Worm (Caenorhabditis elegans) whole organism, late embryonic: ENCODE results near the gene sru-16.
"Not testable (repeated sequence)": the region's sequence is repeated elsewhere in the genome, so short reads cannot be mapped to it uniquely, and the experiment has no call there.

Experiments
- K02D7.2 ChIP-seq: sonication (generic microtip); optimal IDR thresholded peaks from 2 replicates; lab custom pipeline; 2017; ENCODE audit warnings: mild to moderate bottlenecking, missing genetic modification characterization, missing compliant biosample characterization
- K09A11.1 ChIP-seq: sonication (generic microtip); optimal IDR thresholded peaks from 2 replicates; lab custom pipeline; 2017; ENCODE audit warnings: antibody characterized with exemption, mild to moderate bottlenecking, missing genetic modification characterization, missing compliant biosample characterization; ENCODE audit not compliant: insufficient read depth
- Y22D7AL.16 ChIP-seq: sonication (generic microtip); optimal IDR thresholded peaks from 2 replicates; lab custom pipeline; 2016; ENCODE audit warnings: missing genetic modification characterization, missing compliant biosample characterization
- ahr-1 ChIP-seq: sonication (generic microtip); optimal IDR thresholded peaks from 2 replicates; lab custom pipeline; 2016; ENCODE audit warnings: missing genetic modification characterization, missing compliant biosample characterization
- ceh-22 ChIP-seq: sonication (generic microtip); optimal IDR thresholded peaks from 2 replicates; lab custom pipeline; 2017; ENCODE audit warnings: missing biosample characterization, missing genetic modification characterization
- ceh-31 ChIP-seq: sonication (generic microtip); optimal IDR thresholded peaks from 2 replicates; lab custom pipeline; 2016; ENCODE audit warnings: missing genetic modification characterization, missing compliant biosample characterization
- ceh-9 ChIP-seq: sonication (generic microtip); optimal IDR thresholded peaks from 2 replicates; lab custom pipeline; 2016; ENCODE audit warnings: mild to moderate bottlenecking, missing genetic modification characterization, inconsistent platforms, missing compliant biosample characterization
- che-1 ChIP-seq: sonication (generic microtip); optimal IDR thresholded peaks from 2 replicates; lab custom pipeline; 2016; ENCODE audit warnings: mild to moderate bottlenecking, missing genetic modification characterization, missing compliant biosample characterization
- dmd-4 ChIP-seq: sonication (generic microtip); optimal IDR thresholded peaks from 2 replicates; lab custom pipeline; 2016; ENCODE audit warnings: borderline replicate concordance, missing genetic modification characterization, missing compliant biosample characterization
- elt-2 ChIP-seq: sonication (generic microtip); optimal IDR thresholded peaks from 2 replicates; lab custom pipeline; 2016; ENCODE audit warnings: missing genetic modification reagents, missing genetic modification characterization, missing compliant biosample characterization
- ets-4 ChIP-seq: sonication (generic microtip); optimal IDR thresholded peaks from 2 replicates; lab custom pipeline; 2016; ENCODE audit warnings: missing genetic modification characterization, missing compliant biosample characterization
- eyg-1 ChIP-seq: sonication (generic microtip); optimal IDR thresholded peaks from 2 replicates; lab custom pipeline; 2016; ENCODE audit warnings: missing genotype, missing genetic modification characterization, missing compliant biosample characterization
- fkh-6 ChIP-seq: sonication (generic microtip); optimal IDR thresholded peaks from 2 replicates; lab custom pipeline; 2016; ENCODE audit warnings: missing genetic modification characterization, missing compliant biosample characterization
- gmeb-2 ChIP-seq: sonication (generic microtip); optimal IDR thresholded peaks from 2 replicates; lab custom pipeline; 2016; ENCODE audit warnings: missing genetic modification characterization, inconsistent platforms, missing compliant biosample characterization
- hlh-13 ChIP-seq: fragments of 200-800 bp; sonication (Bioruptor generic); optimal IDR thresholded peaks from 2 replicates; lab custom pipeline; 2018; ENCODE audit warnings: mild to moderate bottlenecking, missing genetic modification characterization, missing compliant biosample characterization
- hlh-8 ChIP-seq: sonication (generic microtip); optimal IDR thresholded peaks from 2 replicates; lab custom pipeline; 2016; ENCODE audit warnings: missing genotype, missing genetic modification characterization, missing compliant biosample characterization
- lim-6 ChIP-seq: sonication (generic microtip); optimal IDR thresholded peaks from 2 replicates; lab custom pipeline; 2016; ENCODE audit warnings: missing genetic modification characterization, missing compliant biosample characterization
- lin-11 ChIP-seq: fragments of 200-800 bp; sonication (Bioruptor generic); optimal IDR thresholded peaks from 2 replicates; lab custom pipeline; 2018; ENCODE audit warnings: mild to moderate bottlenecking, missing genetic modification characterization, missing compliant biosample characterization
- mec-3 ChIP-seq: sonication (generic microtip); optimal IDR thresholded peaks from 2 replicates; lab custom pipeline; 2016; ENCODE audit warnings: borderline replicate concordance, missing genetic modification characterization, missing compliant biosample characterization
- nfya-1 ChIP-seq: sonication (generic microtip); optimal IDR thresholded peaks from 2 replicates; lab custom pipeline; 2017; ENCODE audit warnings: missing genetic modification characterization, mild to moderate bottlenecking, missing compliant biosample characterization, antibody characterized with exemption, moderate library complexity
- nhr-11 ChIP-seq: fragments of 150-350 bp; optimal IDR thresholded peaks from 2 replicates; lab custom pipeline; 2014; ENCODE audit warnings: missing biosample characterization, missing genetic modification characterization
- odd-2 ChIP-seq: sonication (generic microtip); optimal IDR thresholded peaks from 2 replicates; lab custom pipeline; 2017; ENCODE audit warnings: antibody characterized with exemption, mild to moderate bottlenecking, missing genetic modification characterization, missing compliant biosample characterization
- pag-3 ChIP-seq: sonication (generic microtip); optimal IDR thresholded peaks from 2 replicates; lab custom pipeline; 2016; ENCODE audit warnings: missing compliant biosample characterization, missing genetic modification characterization, borderline replicate concordance
- pax-1 ChIP-seq: fragments of 150-350 bp; optimal IDR thresholded peaks from 2 replicates; lab custom pipeline; 2014; ENCODE audit warnings: missing biosample characterization, missing genetic modification characterization
- pha-2 ChIP-seq: sonication (generic microtip); optimal IDR thresholded peaks from 2 replicates; lab custom pipeline; 2017; ENCODE audit warnings: mild to moderate bottlenecking, missing genetic modification characterization, missing compliant biosample characterization
- pha-4 ChIP-seq: fragments of 150-350 bp; optimal IDR thresholded peaks from 2 replicates; lab custom pipeline; 2018; ENCODE audit warnings: missing biosample characterization, missing genetic modification reagents, missing genetic modification characterization
- pqm-1 ChIP-seq: sonication (generic microtip); optimal IDR thresholded peaks from 2 replicates; lab custom pipeline; 2016; ENCODE audit warnings: missing genetic modification characterization, missing compliant biosample characterization
- pros-1 ChIP-seq: fragments of 150-350 bp; optimal IDR thresholded peaks from 2 replicates; lab custom pipeline; 2014; ENCODE audit warnings: missing biosample characterization, missing genetic modification reagents, missing genetic modification characterization
- rnt-1 ChIP-seq: sonication (generic microtip); optimal IDR thresholded peaks from 2 replicates; lab custom pipeline; 2016; ENCODE audit warnings: missing genetic modification characterization, missing compliant biosample characterization
- sox-2 ChIP-seq: fragments of 200-800 bp; sonication (Bioruptor generic); IDR thresholded peaks from 2 replicates; pipeline ENCODE4 v1.3.6; 2022; ENCODE audit warnings: missing genetic modification reagents, missing genetic modification characterization, missing compliant biosample characterization
- sox-4 ChIP-seq: sonication (generic microtip); optimal IDR thresholded peaks from 2 replicates; lab custom pipeline; 2017; ENCODE audit warnings: mild to moderate bottlenecking, missing genetic modification characterization, inconsistent platforms, missing compliant biosample characterization
- tbx-7 ChIP-seq: sonication (generic microtip); optimal IDR thresholded peaks from 2 replicates; lab custom pipeline; 2016; ENCODE audit warnings: missing genotype, missing genetic modification characterization, missing compliant biosample characterization
- ttx-3 ChIP-seq: sonication (generic microtip); optimal IDR thresholded peaks from 2 replicates; lab custom pipeline; 2016; ENCODE audit warnings: missing genetic modification reagents, missing genetic modification characterization, missing compliant biosample characterization
- unc-42 ChIP-seq: sonication (generic microtip); optimal IDR thresholded peaks from 2 replicates; lab custom pipeline; 2016; ENCODE audit warnings: missing genotype, missing genetic modification characterization, missing compliant biosample characterization
- ztf-16 ChIP-seq: sonication (generic microtip); optimal IDR thresholded peaks from 2 replicates; lab custom pipeline; 2017; ENCODE audit warnings: missing genetic modification characterization, missing compliant biosample characterization

sru-16 gene

ce11 chrIV:13575673-13576072 is 3.4 kb upstream of the sru-16 start:
- TF ChIP-seq nhr-11 (tag; lab: Kevin White, UChicago) (peak; percentile 16), ztf-16 (no peak)
- TF ChIP-seq, all 69 proteins: peak for 1

DNA sequence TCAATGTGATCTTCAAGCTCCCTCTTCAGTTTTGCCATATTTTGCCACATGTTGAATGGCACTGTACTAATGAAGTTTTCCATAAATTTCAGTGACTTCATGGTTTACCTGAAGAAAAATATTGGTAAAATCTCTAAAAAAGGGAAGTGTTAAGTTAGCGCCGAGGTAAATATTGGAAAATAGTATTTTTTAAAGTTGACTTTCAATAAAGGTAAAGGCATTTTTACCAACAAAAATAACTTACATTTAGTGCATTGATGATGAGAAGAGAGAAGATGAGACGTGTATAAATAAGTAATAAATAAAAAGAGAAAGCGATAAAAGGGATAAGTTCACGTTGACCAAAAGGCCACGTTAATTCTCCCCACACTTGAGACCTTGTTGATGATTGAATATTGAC is 879 bp upstream of the sru-16 start, which contains the start of gene Y45F10B.8:
Y45F10B.8 (minus strand) TSS at position 101 of the 400 bp plus-strand sequence.
- not testable (repeated sequence) for TF ChIP-seq K02D7.2, odd-2, Y22D7AL.16 (tag; lab: Kevin White, UChicago)
- TF ChIP-seq, all 69 proteins: peak for 0; not testable (repeated sequence) for 69

DNA sequence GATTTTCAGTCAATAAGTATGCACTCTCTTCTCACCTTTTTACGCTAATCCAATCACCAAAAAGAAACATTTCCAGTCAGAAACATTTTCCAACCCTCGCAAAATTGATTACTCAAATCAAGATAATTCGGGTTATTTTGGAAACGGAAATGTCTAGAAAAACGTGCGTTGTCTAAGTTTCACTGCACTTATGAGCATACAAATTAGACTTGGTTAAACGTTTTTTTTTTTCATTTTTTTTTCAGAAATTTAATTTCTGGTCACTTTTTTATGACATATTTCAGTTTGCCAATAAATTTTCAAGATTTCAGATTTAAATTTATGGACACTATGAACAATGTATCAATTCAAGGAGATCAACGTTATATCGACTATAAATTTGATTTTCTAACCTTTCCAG is 3.9 kb downstream of the sru-16 start, which contains the start of gene sru-12:
sru-12 (plus strand) TSS at position 301 of the 400 bp plus-strand sequence.
- no peak for TF ChIP-seq lin-11
- TF ChIP-seq ceh-9 (tag; lab: Kevin White, UChicago), result no peak
- no peak for TF ChIP-seq pax-1 (tag; lab: Kevin White, UChicago)
- no peak for TF ChIP-seq dmd-4
- TF ChIP-seq pha-2, result no peak
- TF ChIP-seq che-1 (tag; lab: Kevin White, UChicago), result no peak
- no peak for TF ChIP-seq rnt-1
- TF ChIP-seq elt-2, result no peak
- no peak for TF ChIP-seq eyg-1
- no peak for TF ChIP-seq K09A11.1 (tag; lab: Kevin White, UChicago)
- TF ChIP-seq ttx-3 (tag; lab: Kevin White, UChicago), result no peak
- no peak for TF ChIP-seq ceh-22
- TF ChIP-seq pros-1 (tag; lab: Kevin White, UChicago), result no peak
- no peak for TF ChIP-seq ahr-1 (tag; lab: Kevin White, UChicago)
- TF ChIP-seq pha-4 (tag; lab: Kevin White, UChicago), result no peak
- no peak for TF ChIP-seq nhr-11 (tag; lab: Kevin White, UChicago)
- TF ChIP-seq sox-2 (GFP tag; lab: Robert Waterston, UW), result no peak
- TF ChIP-seq sox-4 (tag; lab: Kevin White, UChicago), result no peak
- TF ChIP-seq hlh-13 (GFP tag; lab: Kevin White, UChicago), result no peak
- no peak for TF ChIP-seq nfya-1 (tag; lab: Kevin White, UChicago)
- TF ChIP-seq, all 69 proteins: peak for 0

ce11 chrIV:13584646-13585045 is 5.6 kb downstream of the sru-16 start, which contains the start of gene sru-11:
sru-11 (plus strand) TSS chrIV:13584946.
- TF ChIP-seq lin-11, result no peak
- no peak for TF ChIP-seq pqm-1 (tag; lab: Kevin White, UChicago)
- no peak for TF ChIP-seq hlh-13 (GFP tag; lab: Kevin White, UChicago)
- no peak for TF ChIP-seq ceh-31 (tag; lab: Kevin White, UChicago)
- no peak for TF ChIP-seq ahr-1 (tag; lab: Kevin White, UChicago)
- TF ChIP-seq mec-3 (tag; lab: Kevin White, UChicago), result no peak
- no peak for TF ChIP-seq pag-3 (tag; lab: Kevin White, UChicago)
- TF ChIP-seq lim-6 (tag; lab: Kevin White, UChicago), result no peak
- no peak for TF ChIP-seq ceh-9 (tag; lab: Kevin White, UChicago)
- no peak for TF ChIP-seq unc-42 (tag; lab: Kevin White, UChicago)
- no peak for TF ChIP-seq che-1 (tag; lab: Kevin White, UChicago)
- no peak for TF ChIP-seq ets-4 (tag; lab: Kevin White, UChicago)
- no peak for TF ChIP-seq Y22D7AL.16 (tag; lab: Kevin White, UChicago)
- TF ChIP-seq tbx-7 (tag; lab: Kevin White, UChicago), result no peak
- no peak for TF ChIP-seq gmeb-2 (tag; lab: Kevin White, UChicago)
- no peak for TF ChIP-seq hlh-8 (tag; lab: Kevin White, UChicago)
- TF ChIP-seq fkh-6, result no peak
- no peak for TF ChIP-seq sox-4 (tag; lab: Kevin White, UChicago)
- TF ChIP-seq, all 69 proteins: peak for 0
